Worm (Caenorhabditis elegans) whole organism, late embryonic: ENCODE data around the gene Y54G11A.4.

ENCODE experiments used
- C08G9.2 ChIP-seq: sonication (generic microtip); optimal IDR thresholded peaks from 2 replicates; lab custom pipeline; 2016; ENCODE audit warnings: mild to moderate bottlenecking, missing genetic modification characterization, moderate library complexity, missing compliant biosample characterization
- C38D4.7 ChIP-seq: fragments of 200-800 bp; sonication (Bioruptor generic); optimal IDR thresholded peaks from 2 replicates; lab custom pipeline; 2018; ENCODE audit warnings: mild to moderate bottlenecking, missing genetic modification characterization, moderate library complexity, missing compliant biosample characterization
- K09A11.1 ChIP-seq: sonication (generic microtip); optimal IDR thresholded peaks from 2 replicates; lab custom pipeline; 2017; ENCODE audit warnings: antibody characterized with exemption, mild to moderate bottlenecking, missing genetic modification characterization, missing compliant biosample characterization; ENCODE audit not compliant: insufficient read depth
- T23F11.4 ChIP-seq: fragments of 200-800 bp; sonication (Bioruptor generic); optimal IDR thresholded peaks from 2 replicates; lab custom pipeline; 2018; ENCODE audit warnings: mild to moderate bottlenecking, missing genetic modification characterization, missing compliant biosample characterization
- Y22D7AL.16 ChIP-seq: sonication (generic microtip); optimal IDR thresholded peaks from 2 replicates; lab custom pipeline; 2016; ENCODE audit warnings: missing genetic modification characterization, missing compliant biosample characterization
- ahr-1 ChIP-seq: sonication (generic microtip); optimal IDR thresholded peaks from 2 replicates; lab custom pipeline; 2016; ENCODE audit warnings: missing genetic modification characterization, missing compliant biosample characterization
- ama-1 ChIP-seq: fragments of 150-350 bp; optimal IDR thresholded peaks from 2 replicates; lab custom pipeline; 2014
- ceh-14 ChIP-seq: sonication (generic microtip); optimal IDR thresholded peaks from 2 replicates; lab custom pipeline; 2016; ENCODE audit warnings: missing genotype, missing genetic modification characterization, missing compliant biosample characterization
- ceh-19 ChIP-seq: fragments of 200-800 bp; sonication (Bioruptor generic); optimal IDR thresholded peaks from 2 replicates; lab custom pipeline; 2018; ENCODE audit warnings: mild to moderate bottlenecking, missing genetic modification characterization, missing compliant biosample characterization
- ceh-2 ChIP-seq: sonication (generic microtip); optimal IDR thresholded peaks from 2 replicates; lab custom pipeline; 2016; ENCODE audit warnings: missing genotype, missing genetic modification characterization, missing compliant biosample characterization
- ceh-24 ChIP-seq: sonication (generic microtip); optimal IDR thresholded peaks from 2 replicates; lab custom pipeline; 2016; ENCODE audit warnings: mild to moderate bottlenecking, missing genetic modification characterization, missing compliant biosample characterization
- ceh-30 ChIP-seq: fragments of 150-350 bp; optimal IDR thresholded peaks from 2 replicates; lab custom pipeline; 2014; ENCODE audit warnings: missing biosample characterization, missing genetic modification characterization
- ceh-31 ChIP-seq: sonication (generic microtip); optimal IDR thresholded peaks from 2 replicates; lab custom pipeline; 2016; ENCODE audit warnings: missing genetic modification characterization, missing compliant biosample characterization
- ceh-34 ChIP-seq: sonication (generic microtip); optimal IDR thresholded peaks from 2 replicates; lab custom pipeline; 2016; ENCODE audit warnings: mild to moderate bottlenecking, missing genetic modification characterization, missing compliant biosample characterization
- ceh-45 ChIP-seq: fragments of 200-800 bp; sonication (Bioruptor generic); IDR thresholded peaks from 2 replicates; pipeline ENCODE4 v1.3.6; 2022; ENCODE audit warnings: missing genetic modification reagents, missing genetic modification characterization, missing compliant biosample characterization
- ceh-48 ChIP-seq: sonication (generic microtip); optimal IDR thresholded peaks from 2 replicates; lab custom pipeline; 2016; ENCODE audit warnings: missing genetic modification characterization, inconsistent platforms, missing compliant biosample characterization
- ceh-6 ChIP-seq: fragments of 200-800 bp; sonication (Bioruptor generic); optimal IDR thresholded peaks from 2 replicates; lab custom pipeline; 2018; ENCODE audit warnings: mild to moderate bottlenecking, missing genetic modification characterization, missing compliant biosample characterization
- ceh-9 ChIP-seq: sonication (generic microtip); optimal IDR thresholded peaks from 2 replicates; lab custom pipeline; 2016; ENCODE audit warnings: mild to moderate bottlenecking, missing genetic modification characterization, inconsistent platforms, missing compliant biosample characterization
- dve-1 ChIP-seq: sonication (generic microtip); optimal IDR thresholded peaks from 2 replicates; lab custom pipeline; 2017; ENCODE audit warnings: antibody characterized with exemption, mild to moderate bottlenecking, missing genetic modification characterization, missing compliant biosample characterization
- elt-4 ChIP-seq: sonication (generic microtip); optimal IDR thresholded peaks from 2 replicates; lab custom pipeline; 2016; ENCODE audit warnings: missing genetic modification characterization, missing compliant biosample characterization
- ets-4 ChIP-seq: sonication (generic microtip); optimal IDR thresholded peaks from 2 replicates; lab custom pipeline; 2016; ENCODE audit warnings: missing genetic modification characterization, missing compliant biosample characterization
- eyg-1 ChIP-seq: sonication (generic microtip); optimal IDR thresholded peaks from 2 replicates; lab custom pipeline; 2016; ENCODE audit warnings: missing genotype, missing genetic modification characterization, missing compliant biosample characterization
- fkh-10 ChIP-seq: fragments of 150-350 bp; optimal IDR thresholded peaks from 2 replicates; lab custom pipeline; 2014; ENCODE audit warnings: missing biosample characterization, missing genetic modification reagents, missing genetic modification characterization
- fkh-6 ChIP-seq: sonication (generic microtip); optimal IDR thresholded peaks from 2 replicates; lab custom pipeline; 2016; ENCODE audit warnings: missing genetic modification characterization, missing compliant biosample characterization
- gmeb-2 ChIP-seq: sonication (generic microtip); optimal IDR thresholded peaks from 2 replicates; lab custom pipeline; 2016; ENCODE audit warnings: missing genetic modification characterization, inconsistent platforms, missing compliant biosample characterization
- hlh-13 ChIP-seq: fragments of 200-800 bp; sonication (Bioruptor generic); optimal IDR thresholded peaks from 2 replicates; lab custom pipeline; 2018; ENCODE audit warnings: mild to moderate bottlenecking, missing genetic modification characterization, missing compliant biosample characterization
- hlh-15 ChIP-seq: sonication (generic microtip); optimal IDR thresholded peaks from 2 replicates; lab custom pipeline; 2016; ENCODE audit warnings: missing genetic modification characterization, missing compliant biosample characterization
- hlh-30 ChIP-seq: sonication (generic microtip); optimal IDR thresholded peaks from 2 replicates; lab custom pipeline; 2017; ENCODE audit warnings: antibody characterized with exemption, missing genetic modification characterization, missing compliant biosample characterization; ENCODE audit not compliant: insufficient read depth
- hlh-6 ChIP-seq: sonication (generic microtip); optimal IDR thresholded peaks from 2 replicates; lab custom pipeline; 2016; ENCODE audit warnings: missing genotype, missing genetic modification characterization, missing compliant biosample characterization
- hlh-8 ChIP-seq: sonication (generic microtip); optimal IDR thresholded peaks from 2 replicates; lab custom pipeline; 2016; ENCODE audit warnings: missing genotype, missing genetic modification characterization, missing compliant biosample characterization
- lim-6 ChIP-seq: sonication (generic microtip); optimal IDR thresholded peaks from 2 replicates; lab custom pipeline; 2016; ENCODE audit warnings: missing genetic modification characterization, missing compliant biosample characterization
- lin-11 ChIP-seq: fragments of 200-800 bp; sonication (Bioruptor generic); optimal IDR thresholded peaks from 2 replicates; lab custom pipeline; 2018; ENCODE audit warnings: mild to moderate bottlenecking, missing genetic modification characterization, missing compliant biosample characterization
- nfya-1 ChIP-seq: sonication (generic microtip); optimal IDR thresholded peaks from 2 replicates; lab custom pipeline; 2017; ENCODE audit warnings: missing genetic modification characterization, mild to moderate bottlenecking, missing compliant biosample characterization, antibody characterized with exemption, moderate library complexity
- nhr-11 ChIP-seq: fragments of 150-350 bp; optimal IDR thresholded peaks from 2 replicates; lab custom pipeline; 2014; ENCODE audit warnings: missing biosample characterization, missing genetic modification characterization
- nhr-232 ChIP-seq: sonication (generic microtip); optimal IDR thresholded peaks from 2 replicates; lab custom pipeline; 2016; ENCODE audit warnings: missing genetic modification characterization, missing compliant biosample characterization
- npax-4 ChIP-seq: sonication (generic microtip); optimal IDR thresholded peaks from 2 replicates; lab custom pipeline; 2016; ENCODE audit warnings: missing genetic modification characterization, missing compliant biosample characterization
- odd-2 ChIP-seq: sonication (generic microtip); optimal IDR thresholded peaks from 2 replicates; lab custom pipeline; 2017; ENCODE audit warnings: antibody characterized with exemption, mild to moderate bottlenecking, missing genetic modification characterization, missing compliant biosample characterization
- pag-3 ChIP-seq: sonication (generic microtip); optimal IDR thresholded peaks from 2 replicates; lab custom pipeline; 2016; ENCODE audit warnings: missing compliant biosample characterization, missing genetic modification characterization, borderline replicate concordance
- pat-9 ChIP-seq: fragments of 200-800 bp; sonication (Bioruptor generic); optimal IDR thresholded peaks from 2 replicates; lab custom pipeline; 2018; ENCODE audit warnings: mild to moderate bottlenecking, missing genetic modification characterization, moderate library complexity, missing compliant biosample characterization
- pha-4 ChIP-seq: fragments of 150-350 bp; optimal IDR thresholded peaks from 2 replicates; lab custom pipeline; 2018; ENCODE audit warnings: missing biosample characterization, missing genetic modification reagents, missing genetic modification characterization
- pqm-1 ChIP-seq: sonication (generic microtip); optimal IDR thresholded peaks from 2 replicates; lab custom pipeline; 2016; ENCODE audit warnings: missing genetic modification characterization, missing compliant biosample characterization
- pros-1 ChIP-seq: fragments of 150-350 bp; optimal IDR thresholded peaks from 2 replicates; lab custom pipeline; 2014; ENCODE audit warnings: missing biosample characterization, missing genetic modification reagents, missing genetic modification characterization
- sdc-2 ChIP-seq: sonication (generic microtip); optimal IDR thresholded peaks from 2 replicates; lab custom pipeline; 2016; ENCODE audit warnings: missing genotype, missing genetic modification characterization, missing compliant biosample characterization
- sox-2 ChIP-seq: fragments of 200-800 bp; sonication (Bioruptor generic); IDR thresholded peaks from 2 replicates; pipeline ENCODE4 v1.3.6; 2022; ENCODE audit warnings: missing genetic modification reagents, missing genetic modification characterization, missing compliant biosample characterization
- syd-9 ChIP-seq: sonication (generic microtip); optimal IDR thresholded peaks from 2 replicates; lab custom pipeline; 2016; ENCODE audit warnings: mild to moderate bottlenecking, missing genetic modification characterization, moderate library complexity, missing compliant biosample characterization
- tbx-2 ChIP-seq: sonication (generic microtip); optimal IDR thresholded peaks from 2 replicates; lab custom pipeline; 2016; ENCODE audit warnings: missing genetic modification characterization, missing compliant biosample characterization
- tbx-7 ChIP-seq: sonication (generic microtip); optimal IDR thresholded peaks from 2 replicates; lab custom pipeline; 2016; ENCODE audit warnings: missing genotype, missing genetic modification characterization, missing compliant biosample characterization
- ttx-3 ChIP-seq: sonication (generic microtip); optimal IDR thresholded peaks from 2 replicates; lab custom pipeline; 2016; ENCODE audit warnings: missing genetic modification reagents, missing genetic modification characterization, missing compliant biosample characterization
- unc-42 ChIP-seq: sonication (generic microtip); optimal IDR thresholded peaks from 2 replicates; lab custom pipeline; 2016; ENCODE audit warnings: missing genotype, missing genetic modification characterization, missing compliant biosample characterization
- unc-55 ChIP-seq: sonication (generic microtip); optimal IDR thresholded peaks from 2 replicates; lab custom pipeline; 2017; ENCODE audit warnings: missing biosample characterization, missing genetic modification reagents, missing genetic modification characterization
- unc-86 ChIP-seq: sonication (generic microtip); optimal IDR thresholded peaks from 2 replicates; lab custom pipeline; 2016; ENCODE audit warnings: missing genetic modification characterization, missing compliant biosample characterization
- ztf-16 ChIP-seq: sonication (generic microtip); optimal IDR thresholded peaks from 2 replicates; lab custom pipeline; 2017; ENCODE audit warnings: missing genetic modification characterization, missing compliant biosample characterization

Y54G11A.4 gene

DNA sequence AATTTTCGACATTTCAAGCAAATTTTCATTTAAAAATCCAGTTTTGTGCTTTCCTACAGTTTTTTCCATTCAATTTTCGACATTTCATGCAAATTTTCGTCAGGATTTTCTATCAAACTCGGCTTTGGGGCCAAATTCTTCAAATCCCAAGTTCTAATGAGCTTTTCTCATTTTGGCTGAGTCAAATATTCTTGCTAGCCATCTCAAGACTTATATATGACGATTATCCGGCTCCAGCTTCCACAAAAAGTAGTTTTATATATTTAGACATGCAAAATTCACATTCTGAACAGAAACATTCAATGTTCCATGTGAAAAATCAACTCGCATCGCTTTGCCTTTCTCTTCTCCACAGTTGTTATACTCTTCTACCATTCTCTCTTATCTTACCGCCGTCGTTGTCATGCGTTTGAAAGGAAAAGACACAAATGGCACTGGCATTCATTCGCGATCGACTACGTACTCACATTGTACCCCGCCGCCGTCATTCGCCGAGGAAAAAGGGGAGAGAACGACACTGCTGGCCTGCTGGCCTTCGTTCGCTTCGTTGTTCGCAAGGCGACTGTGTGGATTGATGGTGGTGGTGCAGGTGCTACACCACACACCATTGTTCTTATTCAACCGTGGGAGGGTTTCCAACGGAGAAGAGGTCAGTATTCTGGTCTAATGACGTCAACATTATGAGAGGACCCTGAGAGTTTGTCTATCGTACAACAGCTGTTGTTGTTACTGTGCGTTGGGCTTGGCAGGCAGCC lies 44.7 kb upstream of the Y54G11A.4 start:
- TF ChIP-seq hlh-8 (tag; lab: Kevin White, UChicago), result no peak
- TF ChIP-seq C08G9.2 (tag; lab: Kevin White, UChicago), result no peak
- peak; percentile 5 for TF ChIP-seq sdc-2 (tag; lab: Kevin White, UChicago)
- no peak for TF ChIP-seq nhr-11 (tag; lab: Kevin White, UChicago)
- no peak for TF ChIP-seq hlh-15 (tag; lab: Kevin White, UChicago)
- no peak for TF ChIP-seq pqm-1 (tag; lab: Kevin White, UChicago)
- TF ChIP-seq ceh-2, result peak; percentile 16
- no peak for TF ChIP-seq ceh-14 (tag; lab: Kevin White, UChicago)
- no peak for TF ChIP-seq gmeb-2
- no peak for TF ChIP-seq ceh-24 (tag; lab: Kevin White, UChicago)
- TF ChIP-seq sox-2 (GFP tag; lab: Robert Waterston, UW), result peak; percentile 74
- TF ChIP-seq ceh-48, result no peak
- TF ChIP-seq fkh-6 (tag; lab: Kevin White, UChicago), result no peak
- TF ChIP-seq elt-4 (tag; lab: Kevin White, UChicago), result no peak
- TF ChIP-seq tbx-7 (tag; lab: Kevin White, UChicago), result no peak
- TF ChIP-seq hlh-13 (GFP tag; lab: Kevin White, UChicago), result no peak
- no peak for TF ChIP-seq ceh-30 (tag; lab: Kevin White, UChicago)
- no peak for TF ChIP-seq unc-42 (tag; lab: Kevin White, UChicago)
- no peak for TF ChIP-seq ahr-1 (tag; lab: Kevin White, UChicago)
- no peak for TF ChIP-seq npax-4 (tag; lab: Kevin White, UChicago)
- TF ChIP-seq odd-2 (tag; lab: Kevin White, UChicago), result no peak
- TF ChIP-seq C38D4.7, result no peak
- peak; percentile 6 for TF ChIP-seq unc-55 (GFP tag; lab: Kevin White, UChicago)
- peak; percentile 2 for TF ChIP-seq ceh-34 (tag; lab: Kevin White, UChicago)
- peak; percentile 19 for TF ChIP-seq nhr-232
- no peak for TF ChIP-seq ets-4 (tag; lab: Kevin White, UChicago)
- TF ChIP-seq ttx-3 (tag; lab: Kevin White, UChicago), result no peak
- TF ChIP-seq Y22D7AL.16 (tag; lab: Kevin White, UChicago), result no peak
- TF ChIP-seq fkh-10 (GFP tag; lab: Kevin White, UChicago), result no peak
- peak; percentile 36 for TF ChIP-seq ceh-31 (tag; lab: Kevin White, UChicago)
- TF ChIP-seq ztf-16 (tag; lab: Kevin White, UChicago), result no peak
- no peak for TF ChIP-seq eyg-1 (tag; lab: Kevin White, UChicago)
- TF ChIP-seq nfya-1, result peak; percentile 44
- TF ChIP-seq ceh-19 (GFP tag; lab: Kevin White, UChicago), result peak; percentile 44
- TF ChIP-seq ama-1 (lab: Kevin White, UChicago), result no peak
- peak; percentile 63 for TF ChIP-seq hlh-6 (tag; lab: Kevin White, UChicago)
- no peak for TF ChIP-seq ceh-6 (GFP tag; lab: Kevin White, UChicago)
- TF ChIP-seq hlh-30 (tag; lab: Kevin White, UChicago), result peak; percentile 46
- TF ChIP-seq syd-9, result no peak
- no peak for TF ChIP-seq T23F11.4 (GFP tag; lab: Kevin White, UChicago)
- TF ChIP-seq pros-1 (tag; lab: Kevin White, UChicago), result no peak
- no peak for TF ChIP-seq pat-9 (tag; lab: Kevin White, UChicago)
- TF ChIP-seq lim-6, result no peak
- no peak for TF ChIP-seq lin-11 (tag; lab: Kevin White, UChicago)
- TF ChIP-seq ceh-45 (GFP tag; lab: Robert Waterston, UW), result 0 out of 2 replicates have a peak, but pooled peaks have one; percentile 27
- no peak for TF ChIP-seq pha-4 (tag; lab: Kevin White, UChicago)
- TF ChIP-seq tbx-2, result peak; percentile 62
- no peak for TF ChIP-seq unc-86 (tag; lab: Kevin White, UChicago)
- no peak for TF ChIP-seq pag-3
- no peak for TF ChIP-seq ceh-9 (tag; lab: Kevin White, UChicago)
- no peak for TF ChIP-seq K09A11.1
- no peak for TF ChIP-seq dve-1 (tag; lab: Kevin White, UChicago)
